Worm (Caenorhabditis elegans): ENCODE data around the gene T25D1.1.

ce11 chrX:16525632-16526031 is 6.0 kb downstream of the T25D1.1 start:
- TF ChIP-seq lin-32 (GFP tag; optimal IDR thresholded peaks at IDR 0.05) (no peak), lin-13 (tag; optimal IDR thresholded peaks at IDR 0.05) (no peak), blmp-1 (tag; optimal IDR thresholded peaks at IDR 0.05) (no peak), ceh-83 (GFP tag; optimal IDR thresholded peaks at IDR 0.05) (no peak)
